Fruit fly (Drosophila melanogaster) whole organism, embryonic: ENCODE results near the gene CG32137.

Experiments used
- Bdp1 ChIP-seq: fragments of 200-800 bp; sonication (Bioruptor generic); optimal IDR thresholded peaks from 3 replicates; lab custom pipeline; 2016; ENCODE audit warnings: missing biosample characterization, missing genetic modification characterization
- Bteb2 ChIP-seq: fragments of 200-800 bp; sonication (Bioruptor generic); optimal IDR thresholded peaks from 2 replicates; lab custom pipeline; 2016; ENCODE audit warnings: missing biosample characterization, missing genetic modification characterization
- C15 ChIP-seq: fragments of 200-800 bp; sonication (Bioruptor generic); IDR thresholded peaks from 3 replicates; pipeline ENCODE4 v1.3.6; 2022; ENCODE audit warnings: missing biosample characterization, missing genetic modification characterization
- CG13287 ChIP-seq: fragments of 200-800 bp; sonication (Bioruptor generic); IDR thresholded peaks from 2 replicates; pipeline ENCODE4 v1.3.6; 2022; ENCODE audit warnings: missing biosample characterization, missing genetic modification characterization; ENCODE audit not compliant: partially characterized antibody
- CG13624 ChIP-seq: fragments of 200-800 bp; sonication (Bioruptor generic); optimal IDR thresholded peaks from 2 replicates; lab custom pipeline; 2016; ENCODE audit warnings: missing biosample characterization, missing genetic modification characterization
- CG13775 ChIP-seq: fragments of 200-800 bp; sonication (Bioruptor generic); optimal IDR thresholded peaks from 3 replicates; lab custom pipeline; 2017; ENCODE audit warnings: missing biosample characterization, mild to moderate bottlenecking, missing genetic modification characterization
- CG14014 ChIP-seq: fragments of 200-800 bp; sonication (Bioruptor generic); IDR thresholded peaks from 2 replicates; pipeline ENCODE4 v1.3.6; 2022; ENCODE audit warnings: missing biosample characterization, missing genetic modification characterization
- CG15269 ChIP-seq: fragments of 200-800 bp; sonication (Bioruptor generic); optimal IDR thresholded peaks from 2 replicates; lab custom pipeline; 2018; ENCODE audit warnings: missing biosample characterization, mild to moderate bottlenecking, missing genetic modification characterization, moderate library complexity
- CG17802 ChIP-seq: fragments of 200-800 bp; sonication (Bioruptor generic); optimal IDR thresholded peaks from 2 replicates; lab custom pipeline; 2018; ENCODE audit warnings: missing biosample characterization, mild to moderate bottlenecking, missing genetic modification characterization, moderate library complexity
- CG2129 ChIP-seq: fragments of 200-800 bp; sonication (Bioruptor generic); IDR thresholded peaks from 2 replicates; pipeline ENCODE4 v1.3.6; 2022; ENCODE audit warnings: missing biosample characterization, missing genetic modification characterization; ENCODE audit not compliant: partially characterized antibody
- CG3281 ChIP-seq: fragments of 200-800 bp; sonication (Bioruptor generic); optimal IDR thresholded peaks from 3 replicates; lab custom pipeline; 2017; ENCODE audit warnings: missing biosample characterization, mild to moderate bottlenecking, missing genetic modification characterization
- CG33213 ChIP-seq: fragments of 200-800 bp; sonication (Bioruptor generic); optimal IDR thresholded peaks from 3 replicates; lab custom pipeline; 2016; ENCODE audit warnings: missing biosample characterization, missing genetic modification characterization
- CG34422 ChIP-seq: fragments of 200-800 bp; sonication (Bioruptor generic); IDR thresholded peaks from 3 replicates; pipeline ENCODE4 v1.3.6; 2022; ENCODE audit warnings: missing biosample characterization, missing genetic modification characterization
- CG4360 ChIP-seq: fragments of 200-800 bp; sonication (Bioruptor generic); IDR thresholded peaks from 2 replicates; pipeline ENCODE4 v1.3.6; 2022; ENCODE audit warnings: missing biosample characterization, missing genetic modification characterization
- CG4707 ChIP-seq: fragments of 200-800 bp; sonication (Bioruptor generic); optimal IDR thresholded peaks from 2 replicates; lab custom pipeline; 2018; ENCODE audit warnings: missing biosample characterization, mild to moderate bottlenecking, missing genetic modification characterization, moderate library complexity
- CG8290 ChIP-seq, 3 experiments: fragments of 200-800 bp; sonication (Bioruptor generic); optimal IDR thresholded peaks; 2 replicates each; lab custom pipeline; 2016 to 2019; ENCODE audit warnings: missing biosample characterization in 3 of 3, missing genetic modification characterization in 3 of 3, mild to moderate bottlenecking in 2 of 3, moderate library complexity in 1 of 3
- CG9817 ChIP-seq: fragments of 200-800 bp; sonication (Bioruptor generic); optimal IDR thresholded peaks from 2 replicates; lab custom pipeline; 2018; ENCODE audit warnings: missing biosample characterization, mild to moderate bottlenecking, missing genetic modification characterization, moderate library complexity
- Chrac-16 ChIP-seq: fragments of 200-800 bp; sonication (Bioruptor generic); optimal IDR thresholded peaks from 3 replicates; lab custom pipeline; 2016; ENCODE audit warnings: missing biosample characterization, missing genetic modification characterization
- CkIIα-i1 ChIP-seq: fragments of 200-800 bp; sonication (Bioruptor generic); IDR thresholded peaks from 2 replicates; pipeline ENCODE4 v1.3.6; 2022; ENCODE audit warnings: missing biosample characterization, missing genetic modification characterization
- CrebB ChIP-seq: fragments of 200-800 bp; sonication (Bioruptor generic); optimal IDR thresholded peaks from 3 replicates; lab custom pipeline; 2018; ENCODE audit warnings: missing biosample characterization, mild to moderate bottlenecking, missing genetic modification characterization
- D19A ChIP-seq: fragments of 200-800 bp; optimal IDR thresholded peaks from 3 replicates; lab custom pipeline; 2019; ENCODE audit warnings: missing biosample characterization, mild to moderate bottlenecking, missing genetic modification characterization, moderate library complexity
- Ets65A ChIP-seq: fragments of 200-800 bp; sonication (Bioruptor generic); peaks from one replicate; lab custom pipeline; 2016; ENCODE audit warnings: missing biosample characterization, missing genetic modification characterization
- Hr39 ChIP-seq: fragments of >200 bp; optimal IDR thresholded peaks from 2 replicates; lab custom pipeline; 2017
- Hsf ChIP-seq: fragments of 200-800 bp; sonication (Bioruptor generic); optimal IDR thresholded peaks from 3 replicates; lab custom pipeline; 2016; ENCODE audit warnings: missing biosample characterization, missing genetic modification characterization
- Max ChIP-seq: fragments of 200-800 bp; sonication (Bioruptor generic); optimal IDR thresholded peaks from 2 replicates; lab custom pipeline; 2016; ENCODE audit warnings: missing biosample characterization, mild to moderate bottlenecking, missing genetic modification characterization
- Med ChIP-seq: fragments of 200-800 bp; sonication (Bioruptor generic); peaks from one replicate; lab custom pipeline; 2016; ENCODE audit warnings: missing biosample characterization, missing genetic modification characterization, mild to moderate bottlenecking, inconsistent platforms, moderate library complexity
- PHDP ChIP-seq: fragments of 200-800 bp; sonication (Bioruptor generic); optimal IDR thresholded peaks from 3 replicates; lab custom pipeline; 2018; ENCODE audit warnings: missing biosample characterization, mild to moderate bottlenecking, missing genetic modification characterization, moderate library complexity
- Usf ChIP-seq: fragments of 200-800 bp; sonication (Bioruptor generic); optimal IDR thresholded peaks from 2 replicates; lab custom pipeline; 2017; ENCODE audit warnings: missing genotype, missing biosample characterization, missing genetic modification characterization
- abd-A ChIP-seq: fragments of 200-800 bp; sonication (Bioruptor generic); optimal IDR thresholded peaks from 3 replicates; lab custom pipeline; 2019; ENCODE audit warnings: missing biosample characterization, mild to moderate bottlenecking, missing genetic modification characterization, moderate library complexity
- ash1 ChIP-seq: fragments of 200-800 bp; sonication (Bioruptor generic); optimal IDR thresholded peaks from 2 replicates; lab custom pipeline; 2018; ENCODE audit warnings: missing biosample characterization, mild to moderate bottlenecking, missing genetic modification characterization
- bcd ChIP-seq: fragments of 200-800 bp; sonication (Bioruptor generic); optimal IDR thresholded peaks from 2 replicates; lab custom pipeline; 2017; ENCODE audit warnings: missing biosample characterization, mild to moderate bottlenecking, missing genetic modification characterization
- cato ChIP-seq: fragments of 200-800 bp; sonication (Bioruptor generic); optimal IDR thresholded peaks from 2 replicates; lab custom pipeline; 2016; ENCODE audit warnings: missing biosample characterization, missing genetic modification characterization, borderline replicate concordance
- caup ChIP-seq: fragments of 200-800 bp; sonication (Bioruptor generic); optimal IDR thresholded peaks from 3 replicates; lab custom pipeline; 2017; ENCODE audit warnings: missing biosample characterization, mild to moderate bottlenecking, missing genetic modification characterization, moderate library complexity; ENCODE audit not compliant: severe bottlenecking
- chinmo ChIP-seq: fragments of 200-800 bp; sonication (Bioruptor generic); IDR thresholded peaks from 4 replicates; pipeline ENCODE4 v1.3.6; 2022; ENCODE audit warnings: missing biosample characterization, missing genetic modification characterization; ENCODE audit not compliant: partially characterized antibody
- da ChIP-seq: fragments of 200-800 bp; sonication (Bioruptor generic); optimal IDR thresholded peaks from 2 replicates; lab custom pipeline; 2016; ENCODE audit warnings: missing biosample characterization, missing genetic modification characterization
- danr ChIP-seq: fragments of 200-800 bp; sonication (Bioruptor generic); IDR thresholded peaks from 2 replicates; pipeline ENCODE4 v1.3.6; 2022; ENCODE audit warnings: missing biosample characterization, missing genetic modification characterization
- esg ChIP-seq: fragments of 200-800 bp; sonication (Bioruptor generic); conservative IDR thresholded peaks from 2 replicates; pipeline ENCODE4 v1.3.6; 2022; ENCODE audit warnings: missing biosample characterization, missing genetic modification characterization
- ewg ChIP-seq: fragments of 200-800 bp; sonication (Bioruptor generic); optimal IDR thresholded peaks from 3 replicates; lab custom pipeline; 2017; ENCODE audit warnings: mild to moderate bottlenecking, missing biosample characterization, missing genetic modification reagents, missing genetic modification characterization
- exex ChIP-seq: fragments of 200-800 bp; sonication (Bioruptor generic); optimal IDR thresholded peaks from 4 replicates; lab custom pipeline; 2018; ENCODE audit warnings: missing biosample characterization, mild to moderate bottlenecking, missing genetic modification characterization, moderate library complexity
- gem ChIP-seq: fragments of 200-800 bp; sonication (Bioruptor generic); optimal IDR thresholded peaks from 2 replicates; lab custom pipeline; 2019; ENCODE audit warnings: missing biosample characterization, mild to moderate bottlenecking, missing genetic modification characterization, moderate library complexity
- onecut ChIP-seq: fragments of 200-800 bp; sonication (Bioruptor generic); IDR thresholded peaks from 2 replicates; pipeline ENCODE4 v1.3.6; 2022; ENCODE audit warnings: missing biosample characterization, missing genetic modification characterization
- sens ChIP-seq: fragments of 200-800 bp; sonication (Bioruptor generic); peaks from one replicate; lab custom pipeline; 2016; ENCODE audit warnings: missing biosample characterization, missing genetic modification characterization
- sim ChIP-seq: fragments of 200-800 bp; sonication (Bioruptor generic); IDR thresholded peaks from 2 replicates; pipeline ENCODE4 v1.3.6; 2022; ENCODE audit warnings: missing biosample characterization, missing genetic modification characterization
- sima ChIP-seq: fragments of 200-800 bp; sonication (Bioruptor generic); optimal IDR thresholded peaks from 2 replicates; lab custom pipeline; 2016; ENCODE audit warnings: missing biosample characterization, missing genetic modification characterization
- sob ChIP-seq: fragments of 200-800 bp; sonication (Bioruptor generic); IDR thresholded peaks from 2 replicates; pipeline ENCODE4 v1.3.6; 2022; ENCODE audit warnings: missing biosample characterization, missing genetic modification characterization
- tgo ChIP-seq: fragments of 200-800 bp; sonication (Bioruptor generic); IDR thresholded peaks from 3 replicates; pipeline ENCODE4 v1.3.6; 2022; ENCODE audit warnings: missing biosample characterization, missing genetic modification characterization
- tna ChIP-seq: fragments of 200-800 bp; sonication (Bioruptor generic); IDR thresholded peaks from 2 replicates; pipeline ENCODE4 v1.3.6; 2022; ENCODE audit warnings: missing biosample characterization, missing genetic modification characterization; ENCODE audit not compliant: partially characterized antibody
- z ChIP-seq: fragments of 200-800 bp; sonication (Bioruptor generic); IDR thresholded peaks from 3 replicates; pipeline ENCODE4 v1.3.6; 2022; ENCODE audit warnings: missing biosample characterization, missing genetic modification characterization
- zen2 ChIP-seq: fragments of 200-800 bp; sonication (Bioruptor generic); IDR thresholded peaks from 3 replicates; pipeline ENCODE4 v1.3.6; 2022; ENCODE audit warnings: missing biosample characterization, missing genetic modification characterization; ENCODE audit not compliant: partially characterized antibody
- zfh1 ChIP-seq: fragments of 200-800 bp; sonication (Bioruptor generic); IDR thresholded peaks from 3 replicates; pipeline ENCODE4 v1.3.6; 2022; ENCODE audit warnings: missing biosample characterization, missing genetic modification characterization

Gene CG32137

DNA sequence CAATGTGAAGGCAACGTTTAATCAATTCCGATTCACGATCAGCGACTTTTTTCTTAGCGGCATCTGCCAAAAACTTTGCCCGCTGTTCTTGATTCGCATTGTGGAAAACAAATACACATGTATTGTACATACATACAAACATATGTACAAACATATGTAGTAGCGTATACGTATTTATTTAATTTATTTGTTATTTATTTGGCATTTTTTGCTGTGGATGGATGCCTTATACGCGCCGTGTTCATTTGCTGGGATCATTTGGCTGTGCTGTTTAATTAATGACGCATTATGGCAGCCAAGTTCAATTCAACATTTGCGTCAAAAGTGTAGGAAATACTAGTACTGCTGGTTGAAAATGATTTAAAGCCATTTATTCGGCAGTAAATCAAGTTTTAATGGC is 26.3 kb upstream of the CG32137 start (continued):
- TF ChIP-seq tgo (GFP tag; lab: Robert Waterston, UW) = peak; percentile 13; the same call in 1 of the 3 replicates
- TF ChIP-seq Bdp1 (GFP tag; lab: Kevin White, UChicago) = peak; percentile 7
- TF ChIP-seq tna (GFP tag; lab: Robert Waterston, UW) = no peak
- peak; percentile 21 for TF ChIP-seq CrebB (tag; lab: Kevin White, UChicago)
- TF ChIP-seq CG8290 (GFP tag; optimal IDR thresholded peaks at IDR 0.05; lab: Kevin White, UChicago) = no peak
- peak in 1 of 2 experiments; percentile 60 for TF ChIP-seq CG8290 (tag; optimal IDR thresholded peaks at IDR 0.05; lab: Kevin White, UChicago)
- TF ChIP-seq gem (tag; lab: Kevin White, UChicago) = peak; percentile 25
- no peak for TF ChIP-seq CG9817 (tag; lab: Kevin White, UChicago)
- no peak for TF ChIP-seq ewg
- peak; percentile 11 for TF ChIP-seq CG15269 (tag; lab: Kevin White, UChicago)
- peak; percentile 44 for TF ChIP-seq PHDP
- TF ChIP-seq Usf (GFP tag; lab: Kevin White, UChicago) = no peak
- TF ChIP-seq CG3281 (GFP tag; lab: Kevin White, UChicago) = peak; percentile 64
- TF ChIP-seq CG13287 (GFP tag; lab: Robert Waterston, UW) = no peak
- TF ChIP-seq abd-A (tag; lab: Kevin White, UChicago) = peak; percentile 49
- no peak for TF ChIP-seq bcd (GFP tag; lab: Kevin White, UChicago)
- peak; percentile 65 for TF ChIP-seq caup (GFP tag; lab: Kevin White, UChicago)
- TF ChIP-seq CG4360 (GFP tag; lab: Robert Waterston, UW) = no peak
- TF ChIP-seq, all 482 proteins: peak for 57

- TF ChIP-seq zfh1 (GFP tag; lab: Robert Waterston, UW) (no peak), C15 (GFP tag; lab: Robert Waterston, UW) (no peak), CkIIα-i1 (GFP tag; lab: Robert Waterston, UW) (no peak), abd-A (tag; lab: Kevin White, UChicago) (no peak), Bteb2 (GFP tag; lab: Kevin White, UChicago) (no peak), danr (no peak), exex (tag; lab: Kevin White, UChicago) (no peak), Ets65A (peak; percentile 42), Hr39 (lab: Kevin White, UChicago) (no peak), sima (GFP tag; lab: Kevin White, UChicago) (no peak), CG17802 (tag; lab: Kevin White, UChicago) (no peak), da (GFP tag; lab: Kevin White, UChicago) (no peak), Hsf (GFP tag; lab: Kevin White, UChicago) (no peak), cato (GFP tag; lab: Kevin White, UChicago) (no peak), sens (GFP tag; lab: Kevin White, UChicago) (peak; percentile 44), onecut (GFP tag; lab: Robert Waterston, UW) (no peak), zen2 (GFP tag; lab: Robert Waterston, UW) (no peak), CG13624 (no peak), ewg (no peak), CG34422 (no peak), CG4707 (no peak), chinmo (0 out of 4 replicates have a peak, but pooled peaks have one; percentile 27), CG14014 (GFP tag; lab: Robert Waterston, UW) (no peak), Med (GFP tag; lab: Kevin White, UChicago) (no peak), Chrac-16 (GFP tag; lab: Kevin White, UChicago) (no peak), CG13775 (GFP tag; lab: Kevin White, UChicago) (no peak), sob (GFP tag; lab: Robert Waterston, UW) (peak; percentile 28; the same call in 1 of the 2 replicates), CG33213 (GFP tag; lab: Kevin White, UChicago) (no peak), CG2129 (no peak), sim (GFP tag; lab: Robert Waterston, UW) (no peak), ash1 (no peak), D19A (tag; lab: Kevin White, UChicago) (no peak), z (GFP tag; lab: Robert Waterston, UW) (peak; percentile 90), Max (no peak), esg (GFP tag; lab: Robert Waterston, UW) (no peak)
Measured at dm6 chr3L:13914573-13914972, 24.5 kb upstream of the CG32137 start.
